Worm (Caenorhabditis elegans) whole organism, mixed stage, embryonic: Measurements from ENCODE around the gene ZK563.7.
A peak's percentile ranks its signal among the peaks of the same experiment; 100 is the strongest.

Experiments
- M03D4.4 ChIP-seq: sonication (generic microtip); optimal IDR thresholded peaks from 2 replicates; lab custom pipeline; 2017; ENCODE audit warnings: mild to moderate bottlenecking, missing genetic modification characterization, missing compliant biosample characterization
- bed-3 ChIP-seq: fragments of 200-800 bp; sonication (Bioruptor generic); optimal IDR thresholded peaks from 3 replicates; lab custom pipeline; 2018; ENCODE audit warnings: mild to moderate bottlenecking, missing genetic modification characterization, moderate library complexity, missing compliant biosample characterization
- blmp-1 ChIP-seq: fragments of 150-350 bp; optimal IDR thresholded peaks from 2 replicates; lab custom pipeline; 2014; ENCODE audit warnings: missing biosample characterization, missing genetic modification characterization
- ceh-39 ChIP-seq: fragments of 150-350 bp; optimal IDR thresholded peaks from 2 replicates; lab custom pipeline; 2014; ENCODE audit warnings: missing biosample characterization, missing genetic modification characterization
- ceh-43 ChIP-seq: fragments of 200-800 bp; sonication (Bioruptor generic); optimal IDR thresholded peaks from 2 replicates; lab custom pipeline; 2018; ENCODE audit warnings: mild to moderate bottlenecking, missing genetic modification characterization, moderate library complexity, missing compliant biosample characterization
- ceh-83 ChIP-seq: fragments of 200-800 bp; sonication (Bioruptor generic); optimal IDR thresholded peaks from 2 replicates; lab custom pipeline; 2018; ENCODE audit warnings: mild to moderate bottlenecking, missing genetic modification characterization, missing compliant biosample characterization
- cnd-1 ChIP-seq: fragments of 200-800 bp; sonication (Bioruptor generic); optimal IDR thresholded peaks from 2 replicates; lab custom pipeline; 2018; ENCODE audit warnings: mild to moderate bottlenecking, missing genetic modification characterization, missing compliant biosample characterization
- drap-1 ChIP-seq: fragments of 200-800 bp; sonication (Bioruptor generic); optimal IDR thresholded peaks from 3 replicates; lab custom pipeline; 2018; ENCODE audit warnings: mild to moderate bottlenecking, missing genetic modification characterization, missing compliant biosample characterization
- elt-1 ChIP-seq: sonication (generic microtip); optimal IDR thresholded peaks from 2 replicates; lab custom pipeline; 2017; ENCODE audit warnings: missing genetic modification characterization, mild to moderate bottlenecking, missing compliant biosample characterization, antibody characterized with exemption, moderate library complexity, borderline replicate concordance; ENCODE audit not compliant: insufficient read depth
- elt-3 ChIP-seq: fragments of 150-350 bp; optimal IDR thresholded peaks from 2 replicates; lab custom pipeline; 2014; ENCODE audit warnings: missing biosample characterization, missing genetic modification characterization
- hlh-1 ChIP-seq: fragments of 150-350 bp; optimal IDR thresholded peaks from 2 replicates; lab custom pipeline; 2014; ENCODE audit warnings: missing biosample characterization, missing genetic modification reagents, missing genetic modification characterization
- lin-32 ChIP-seq: fragments of 200-800 bp; sonication (Bioruptor generic); optimal IDR thresholded peaks from 2 replicates; lab custom pipeline; 2018; ENCODE audit warnings: mild to moderate bottlenecking, missing genetic modification characterization, missing compliant biosample characterization
- lsy-2 ChIP-seq: fragments of 150-350 bp; optimal IDR thresholded peaks from 2 replicates; lab custom pipeline; 2014; ENCODE audit warnings: missing biosample characterization, missing genetic modification characterization
- mab-5 ChIP-seq: fragments of 150-350 bp; optimal IDR thresholded peaks from 2 replicates; lab custom pipeline; 2014; ENCODE audit warnings: missing biosample characterization, missing genetic modification characterization
- mep-1 ChIP-seq: fragments of 150-350 bp; optimal IDR thresholded peaks from 2 replicates; lab custom pipeline; 2017; ENCODE audit warnings: missing biosample characterization, missing genetic modification reagents, missing genetic modification characterization, inconsistent platforms
- mls-2 ChIP-seq: sonication (generic microtip); optimal IDR thresholded peaks from 2 replicates; lab custom pipeline; 2016; ENCODE audit warnings: mild to moderate bottlenecking, missing genetic modification characterization, moderate library complexity, missing compliant biosample characterization
- nhr-12 ChIP-seq: fragments of 150-350 bp; optimal IDR thresholded peaks from 2 replicates; lab custom pipeline; 2014; ENCODE audit warnings: missing biosample characterization, missing genetic modification characterization
- nhr-2 ChIP-seq: fragments of 150-350 bp; optimal IDR thresholded peaks from 2 replicates; lab custom pipeline; 2014; ENCODE audit warnings: missing biosample characterization, missing genetic modification characterization
- nhr-237 ChIP-seq: fragments of 150-350 bp; optimal IDR thresholded peaks from 2 replicates; lab custom pipeline; 2014; ENCODE audit warnings: missing biosample characterization, missing genetic modification characterization
- nhr-76 ChIP-seq: sonication (generic microtip); optimal IDR thresholded peaks from 2 replicates; lab custom pipeline; 2017; ENCODE audit warnings: missing biosample characterization, missing genetic modification characterization
- pha-4 ChIP-seq: fragments of 150-350 bp; optimal IDR thresholded peaks from 2 replicates; lab custom pipeline; 2018; ENCODE audit warnings: missing biosample characterization, missing genetic modification reagents, missing genetic modification characterization
- sem-2 ChIP-seq: fragments of 200-800 bp; sonication (Bioruptor generic); optimal IDR thresholded peaks from 2 replicates; lab custom pipeline; 2018; ENCODE audit warnings: mild to moderate bottlenecking, missing genetic modification characterization, missing compliant biosample characterization
- snpc-4 ChIP-seq: fragments of 150-350 bp; optimal IDR thresholded peaks from 2 replicates; lab custom pipeline; 2014; ENCODE audit warnings: missing biosample characterization, missing genetic modification characterization
- sptf-1 ChIP-seq: sonication (generic microtip); optimal IDR thresholded peaks from 2 replicates; lab custom pipeline; 2017; ENCODE audit warnings: mild to moderate bottlenecking, missing genetic modification characterization, moderate library complexity, missing compliant biosample characterization
- unc-120 ChIP-seq: sonication (generic microtip); optimal IDR thresholded peaks from 2 replicates; lab custom pipeline; 2017; ENCODE audit warnings: missing genetic modification characterization, missing compliant biosample characterization; ENCODE audit not compliant: poor library complexity, severe bottlenecking
- unc-62 ChIP-seq: fragments of 150-350 bp; optimal IDR thresholded peaks from 2 replicates; lab custom pipeline; 2014; ENCODE audit warnings: missing biosample characterization, missing genetic modification reagents, missing genetic modification characterization
- zip-8 ChIP-seq: fragments of 150-350 bp; optimal IDR thresholded peaks from 2 replicates; lab custom pipeline; 2014; ENCODE audit warnings: missing biosample characterization, missing genetic modification characterization
- ztf-11 ChIP-seq: fragments of 150-350 bp; optimal IDR thresholded peaks from 2 replicates; lab custom pipeline; 2014; ENCODE audit warnings: missing biosample characterization, missing genetic modification characterization

The ZK563.7 gene

DNA sequence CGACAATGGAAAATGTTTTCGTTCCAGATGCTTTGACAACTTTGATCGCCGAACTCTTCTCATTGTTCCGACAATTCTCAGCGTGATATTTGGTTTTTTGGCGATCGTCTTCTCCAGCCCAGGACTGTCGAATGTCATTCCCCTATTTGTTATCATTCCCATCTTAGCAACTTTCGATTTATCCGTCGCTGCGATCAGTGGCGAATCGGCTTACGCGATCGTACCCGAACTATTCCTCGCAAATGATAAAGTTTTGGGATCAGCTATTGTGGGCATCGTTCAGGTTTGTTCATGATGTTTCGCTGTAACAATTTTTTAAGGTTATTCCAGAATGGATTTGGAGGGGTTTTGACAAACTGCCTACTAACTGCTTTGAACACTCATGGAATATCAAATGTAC lies 16.5 kb downstream of the ZK563.7 start:
- TF ChIP-seq elt-1 (tag; lab: Kevin White, UChicago) = peak; percentile 83
- TF ChIP-seq ceh-83 (GFP tag; lab: Kevin White, UChicago) = no peak
- TF ChIP-seq, all 35 proteins: peak for 1

DNA sequence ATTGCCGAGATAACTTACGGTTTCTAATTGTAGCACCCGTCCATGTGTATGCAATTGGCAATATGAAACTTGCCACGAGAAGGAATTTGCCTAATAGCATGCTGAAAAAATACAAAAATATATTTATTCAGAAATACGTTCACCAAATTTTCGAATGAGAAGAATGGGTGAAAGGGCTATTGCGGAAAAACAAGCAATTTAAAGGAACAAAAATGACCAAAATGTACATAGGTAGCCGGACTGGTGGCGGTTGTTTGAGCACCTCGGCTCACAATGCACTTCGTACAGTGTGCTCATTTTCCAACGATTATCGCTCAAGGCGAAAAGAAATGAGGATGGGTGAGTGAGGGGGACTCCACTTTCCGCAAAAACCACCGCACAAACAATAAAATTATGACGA lies 19.6 kb downstream of the ZK563.7 start, which contains the start of gene cht-1:
Gene cht-1 (minus strand): TSS at position 101 of the 400 bp plus-strand sequence.
- TF ChIP-seq cnd-1 (tag; lab: Kevin White, UChicago) (no peak), pha-4 (no peak), drap-1 (GFP tag; lab: Kevin White, UChicago) (no peak), ceh-39 (tag; lab: Kevin White, UChicago) (no peak), unc-120 (tag; lab: Kevin White, UChicago) (no peak), mls-2 (tag; lab: Kevin White, UChicago) (no peak)

- TF ChIP-seq sptf-1 (tag; lab: Kevin White, UChicago) (no peak), elt-1 (tag; lab: Kevin White, UChicago) (peak; percentile 76), nhr-237 (no peak), lsy-2 (no peak), nhr-2 (tag; lab: Kevin White, UChicago) (peak; percentile 86)
Observed at ce11 chrX:3400387-3400786, 20.1 kb downstream of the ZK563.7 start.

- no peak for TF ChIP-seq unc-62 (GFP tag; lab: Kevin White, UChicago)
Observed at ce11 chrX:3401701-3402100, 21.4 kb downstream of the ZK563.7 start, which contains the start of gene C04F6.9. C04F6.9 (plus strand) TSS chrX:3402001.

DNA sequence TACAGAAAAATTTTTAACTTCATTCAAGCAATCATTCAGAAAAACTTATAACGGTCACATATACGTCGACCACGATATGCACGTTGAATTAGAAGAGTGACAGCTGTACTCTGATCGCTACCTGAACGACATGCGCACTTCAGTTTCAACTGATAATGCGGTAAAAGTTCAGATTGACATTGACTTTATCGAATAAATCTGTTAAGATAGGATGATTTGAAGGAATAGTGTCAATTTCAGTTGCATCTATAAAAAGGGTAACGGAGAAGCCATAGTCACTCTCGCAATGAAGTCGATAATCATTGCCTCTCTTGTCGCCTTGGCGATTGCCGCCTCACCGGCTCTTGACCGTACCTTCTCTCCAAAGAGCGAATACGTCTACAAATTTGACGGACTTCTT lies 22.9 kb downstream of the ZK563.7 start, which contains the start of gene vit-5:
Gene vit-5 (plus strand): TSS at position 277 of the 400 bp plus-strand sequence.
- no peak for TF ChIP-seq ceh-39 (tag; lab: Kevin White, UChicago)
- TF ChIP-seq ceh-43 = no peak
- TF ChIP-seq elt-1 (tag; lab: Kevin White, UChicago) = no peak
- no peak for TF ChIP-seq pha-4
- no peak for TF ChIP-seq nhr-2 (tag; lab: Kevin White, UChicago)
- no peak for TF ChIP-seq mep-1
- no peak for TF ChIP-seq nhr-76 (tag; lab: Kevin White, UChicago)
- no peak for TF ChIP-seq mab-5 (tag; lab: Kevin White, UChicago)
- no peak for TF ChIP-seq lsy-2
- TF ChIP-seq zip-8 (tag; lab: Kevin White, UChicago) = no peak
- TF ChIP-seq sem-2 (GFP tag; lab: Kevin White, UChicago) = no peak
- no peak for TF ChIP-seq lin-32
- no peak for TF ChIP-seq elt-3 (tag; lab: Kevin White, UChicago)

DNA sequence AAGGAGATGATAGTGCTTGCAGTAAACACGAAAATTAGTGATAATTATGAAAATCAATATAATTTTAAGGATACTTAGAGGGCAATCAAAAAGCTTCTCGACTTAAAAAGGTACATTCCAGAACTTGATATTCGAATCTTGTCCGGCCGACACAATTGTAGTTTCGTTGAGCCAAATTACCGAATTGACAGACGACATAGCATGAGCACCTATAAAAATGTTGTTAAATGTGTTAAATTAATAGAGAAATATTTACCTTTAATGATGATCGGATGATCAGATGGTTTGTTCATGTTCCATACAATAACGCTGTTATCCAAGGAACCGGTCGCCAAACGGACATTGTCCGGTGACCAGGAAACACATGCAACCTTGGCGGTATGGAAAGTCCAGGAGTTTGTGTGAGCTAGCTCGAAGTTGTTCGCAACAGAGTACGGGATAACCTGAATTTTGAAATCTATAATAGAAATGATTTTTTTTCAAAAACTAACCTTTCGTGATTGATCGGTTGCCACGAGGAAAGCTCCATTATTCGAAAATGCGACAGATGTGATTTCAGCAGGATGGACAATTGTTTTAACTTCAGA lies 28.5 kb downstream of the ZK563.7 start:
- no peak for TF ChIP-seq ztf-11 (tag; lab: Kevin White, UChicago)
- no peak for TF ChIP-seq elt-3 (tag; lab: Kevin White, UChicago)
- TF ChIP-seq bed-3 (GFP tag; lab: Kevin White, UChicago) = no peak
- TF ChIP-seq M03D4.4 (tag; lab: Kevin White, UChicago) = no peak
- TF ChIP-seq zip-8 (tag; lab: Kevin White, UChicago) = no peak
- no peak for TF ChIP-seq blmp-1
- TF ChIP-seq snpc-4 (tag; lab: Kevin White, UChicago) = no peak
- TF ChIP-seq nhr-12 (tag; lab: Kevin White, UChicago) = no peak
- no peak for TF ChIP-seq mep-1
- no peak for TF ChIP-seq lsy-2
- TF ChIP-seq unc-62 (GFP tag; lab: Kevin White, UChicago) = no peak
- TF ChIP-seq sptf-1 (tag; lab: Kevin White, UChicago) = no peak
- no peak for TF ChIP-seq unc-120 (tag; lab: Kevin White, UChicago)
- TF ChIP-seq hlh-1 (tag; lab: Kevin White, UChicago) = no peak
- no peak for TF ChIP-seq lin-32
